Worm (Caenorhabditis elegans) whole organism, L4 larva: ENCODE data around the gene F35C11.4.

Experiments
- nhr-10 ChIP-seq: fragments of 150-350 bp; optimal IDR thresholded peaks from 2 replicates; lab custom pipeline; 2014; ENCODE audit warnings: missing biosample characterization, missing genetic modification characterization
- nhr-6 ChIP-seq: fragments of 150-350 bp; optimal IDR thresholded peaks from 2 replicates; lab custom pipeline; 2014; ENCODE audit warnings: missing biosample characterization, missing genetic modification characterization
- nhr-77 ChIP-seq: fragments of 150-350 bp; optimal IDR thresholded peaks from 2 replicates; lab custom pipeline; 2014; ENCODE audit warnings: missing biosample characterization, missing genetic modification characterization

DNA sequence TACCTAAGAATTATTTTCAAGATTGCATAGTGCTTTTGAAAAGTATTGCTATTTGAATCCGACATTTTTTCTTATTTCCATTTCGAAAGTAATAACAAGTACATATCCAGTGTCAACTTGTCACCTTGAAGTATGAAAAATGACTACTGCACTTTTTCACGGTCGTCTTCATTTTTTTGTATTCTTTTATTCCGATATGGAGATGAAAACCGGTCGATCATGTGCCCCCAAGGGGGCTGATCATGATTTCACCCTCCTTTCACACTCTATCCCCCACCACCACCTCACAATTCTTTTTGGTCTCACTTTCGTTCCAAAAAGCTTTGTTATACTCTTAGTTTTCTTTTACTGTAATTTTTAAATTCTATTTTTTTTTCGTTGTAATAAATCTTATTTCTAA, 22.9 kb upstream of the F35C11.4 start:
- TF ChIP-seq nhr-10 (tag; lab: Kevin White, UChicago) (no peak), nhr-77 (no peak), nhr-6 (tag; lab: Kevin White, UChicago) (no peak)
